Worm (Caenorhabditis elegans) whole organism, L4/young adult: ENCODE measurements around the gene alh-4.

Source experiments
- W03F9.2 ChIP-seq: fragments of 150-350 bp; optimal IDR thresholded peaks from 2 replicates; lab custom pipeline; 2014; ENCODE audit warnings: missing biosample characterization, missing genetic modification characterization
- dao-5 ChIP-seq: sonication (generic microtip); optimal IDR thresholded peaks from 2 replicates; lab custom pipeline; 2016; ENCODE audit warnings: missing genotype, missing genetic modification characterization, moderate library complexity, missing compliant biosample characterization
- him-1 ChIP-seq: sonication (generic microtip); optimal IDR thresholded peaks from 2 replicates; lab custom pipeline; 2016; ENCODE audit warnings: missing genotype, missing genetic modification reagents, missing genetic modification characterization, missing compliant biosample characterization

ce11 chrV:6425927-6426326 is 3.8 kb downstream of the alh-4 start, which contains the start of gene T05H4.11:
- TF ChIP-seq dao-5 (tag; lab: Kevin White, UChicago) (no peak), W03F9.2 (tag; lab: Kevin White, UChicago) (no peak), him-1 (tag; lab: Kevin White, UChicago) (no peak)
